Fruit fly (Drosophila melanogaster) whole organism, wandering third instar larva: Measurements from ENCODE around the gene Sgs1.

Experiments
- CG32264 ChIP-seq: fragments of 200-800 bp; sonication (Bioruptor generic); optimal IDR thresholded peaks from 2 replicates; lab custom pipeline; 2016; ENCODE audit warnings: missing biosample characterization, missing genetic modification characterization
- Hr78 ChIP-seq: fragments of >200 bp; optimal IDR thresholded peaks from 2 replicates; lab custom pipeline; 2017; ENCODE audit warnings: missing biosample characterization, missing genetic modification characterization
- Jra ChIP-seq: sonication (Bioruptor generic); optimal IDR thresholded peaks from 2 replicates; lab custom pipeline; 2016; ENCODE audit warnings: missing biosample characterization, missing genetic modification characterization
- OdsH ChIP-seq: fragments of 200-800 bp; sonication (Bioruptor generic); optimal IDR thresholded peaks from 2 replicates; lab custom pipeline; 2016; ENCODE audit warnings: missing biosample characterization, mild to moderate bottlenecking, missing genetic modification characterization
- br ChIP-seq: fragments of 200-800 bp; sonication (Bioruptor generic); optimal IDR thresholded peaks from 2 replicates; lab custom pipeline; 2016; ENCODE audit warnings: missing biosample characterization, missing genetic modification characterization
- dl ChIP-seq, 2 experiments: fragments of 175-275, 200-275 bp in 1 of 2; fragments of 200-275 bp in 1 of 2; sonication (Bioruptor generic); optimal IDR thresholded peaks; lab custom pipeline; 2018; ENCODE audit warnings: mild to moderate bottlenecking in 2 of 2, missing biosample characterization in 2 of 2, missing genetic modification characterization in 2 of 2, moderate library complexity in 2 of 2; ENCODE audit not compliant: partially characterized antibody in 2 of 2, insufficient read depth in 1 of 2
- foxo ChIP-seq, 2 experiments: fragments of 200-800 bp; sonication (Bioruptor generic); optimal IDR thresholded peaks; 2 replicates in 1 of 2; 3 replicates in 1 of 2; lab custom pipeline; 2016 to 2017; ENCODE audit warnings: missing biosample characterization in 2 of 2, missing genetic modification characterization in 2 of 2
- lola ChIP-seq: fragments of >200 bp; optimal IDR thresholded peaks from 2 replicates; lab custom pipeline; 2017; ENCODE audit warnings: missing biosample characterization, missing genetic modification characterization
- sv ChIP-seq: fragments of 200-800 bp; sonication (Bioruptor generic); optimal IDR thresholded peaks from 3 replicates; lab custom pipeline; 2016; ENCODE audit warnings: missing biosample characterization, missing genetic modification characterization
- usp ChIP-seq: fragments of >200 bp; optimal IDR thresholded peaks from 2 replicates; lab custom pipeline; 2017; ENCODE audit warnings: missing biosample characterization, missing genetic modification characterization

DNA sequence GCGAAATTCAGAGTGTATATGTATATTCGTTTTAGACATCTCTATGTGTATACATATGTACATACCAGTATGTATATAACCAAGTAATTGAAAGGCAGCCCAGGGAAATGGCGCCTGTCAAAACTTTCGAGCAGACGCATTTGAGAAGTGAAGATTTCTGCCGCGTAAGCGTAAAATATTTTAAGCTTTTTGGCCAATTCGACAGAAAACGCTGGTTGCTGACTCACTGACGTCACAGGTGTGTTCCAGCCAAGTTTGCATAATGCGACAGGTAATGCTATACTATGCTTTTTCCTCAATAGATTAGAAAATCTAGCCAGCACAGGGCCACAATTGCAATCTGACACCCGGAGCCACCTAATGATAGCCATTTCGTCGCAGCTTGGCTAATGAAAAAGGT lies 20.5 kb upstream of the Sgs1 start:
- TF ChIP-seq sv (GFP tag; lab: Kevin White, UChicago) (no peak), usp (GFP tag; lab: Kevin White, UChicago) (no peak), Hr78 (no peak), lola (GFP tag; lab: Kevin White, UChicago) (no peak), Jra (GFP tag; lab: Kevin White, UChicago) (no peak), OdsH (GFP tag; lab: Kevin White, UChicago) (no peak), CG32264 (GFP tag; lab: Kevin White, UChicago) (no peak), foxo (GFP tag; optimal IDR thresholded peaks at IDR 0.05; lab: Kevin White, UChicago) (no peak), br (GFP tag; lab: Kevin White, UChicago) (no peak), dl (GFP tag; optimal IDR thresholded peaks at IDR 0.05; lab: Kevin White, UChicago; ENCODE audit: insufficient read depth in 1 of 2, partially characterized antibody in 2 of 2) (no peak)
